Fruit fly (Drosophila melanogaster) whole organism, prepupa: Measurements from ENCODE around the gene SdhAL.

ENCODE experiments used
- CG10631 ChIP-seq: fragments of 200-800 bp; sonication (Bioruptor generic); optimal IDR thresholded peaks from 2 replicates; lab custom pipeline; 2016; ENCODE audit warnings: missing biosample characterization, missing genetic modification characterization
- CG11294 ChIP-seq: fragments of 200-800 bp; sonication (Bioruptor generic); IDR thresholded peaks from 2 replicates; pipeline ENCODE4 v1.3.6; 2022; ENCODE audit warnings: missing biosample characterization, missing genetic modification characterization
- CG11762 ChIP-seq: fragments of 200-800 bp; sonication (Bioruptor generic); optimal IDR thresholded peaks from 3 replicates; lab custom pipeline; 2016; ENCODE audit warnings: missing biosample characterization, missing genetic modification characterization; ENCODE audit not compliant: insufficient read depth
- CG15336 ChIP-seq: fragments of 200-800 bp; sonication (Bioruptor generic); IDR thresholded peaks from 2 replicates; pipeline ENCODE4 v1.3.6; 2022; ENCODE audit warnings: missing biosample characterization, missing genetic modification characterization
- CG1621 ChIP-seq: fragments of 200-800 bp; sonication (Bioruptor generic); optimal IDR thresholded peaks from 3 replicates; lab custom pipeline; 2018; ENCODE audit warnings: missing biosample characterization, mild to moderate bottlenecking, missing genetic modification characterization
- CG34406 ChIP-seq: fragments of 200-800 bp; sonication (Bioruptor generic); optimal IDR thresholded peaks from 3 replicates; lab custom pipeline; 2016; ENCODE audit warnings: missing biosample characterization, missing genetic modification characterization
- CG6163 ChIP-seq: fragments of 200-800 bp; sonication (Bioruptor generic); IDR thresholded peaks from 3 replicates; pipeline ENCODE4 v1.3.6; 2022; ENCODE audit warnings: missing biosample characterization, missing genetic modification characterization
- CG7368 ChIP-seq: fragments of 200-800 bp; sonication (Bioruptor generic); optimal IDR thresholded peaks from 3 replicates; lab custom pipeline; 2016; ENCODE audit warnings: missing biosample characterization, missing genetic modification characterization
- CG8319 ChIP-seq: fragments of 200-800 bp; sonication (Bioruptor generic); optimal IDR thresholded peaks from 3 replicates; lab custom pipeline; 2016; ENCODE audit warnings: missing biosample characterization, missing genetic modification characterization
- CG8632 ChIP-seq: fragments of 200-800 bp; sonication (Bioruptor generic); optimal IDR thresholded peaks from 3 replicates; lab custom pipeline; 2016; ENCODE audit warnings: missing biosample characterization, missing genetic modification characterization
- CG9139 ChIP-seq: fragments of 200-800 bp; sonication (Bioruptor generic); optimal IDR thresholded peaks from 3 replicates; lab custom pipeline; 2017; ENCODE audit warnings: missing biosample characterization, mild to moderate bottlenecking, missing genetic modification characterization
- Eip75B ChIP-seq: fragments of 200-800 bp; sonication (Bioruptor generic); optimal IDR thresholded peaks from 3 replicates; lab custom pipeline; 2016; ENCODE audit warnings: missing biosample characterization, missing genetic modification characterization
- Eip93F ChIP-seq: fragments of 200-800 bp; sonication (Bioruptor generic); optimal IDR thresholded peaks from 2 replicates; lab custom pipeline; 2016; ENCODE audit warnings: missing biosample characterization, mild to moderate bottlenecking, missing genetic modification characterization
- Ets96B ChIP-seq: fragments of 200-800 bp; optimal IDR thresholded peaks from 2 replicates; lab custom pipeline; 2019; ENCODE audit warnings: missing biosample characterization, mild to moderate bottlenecking, missing genetic modification characterization, moderate library complexity
- Gug ChIP-seq: fragments of 200-800 bp; sonication (Bioruptor generic); IDR thresholded peaks from 2 replicates; pipeline ENCODE4 v1.3.6; 2022; ENCODE audit warnings: missing biosample characterization, missing genetic modification characterization
- Hr38 ChIP-seq: sonication (Bioruptor generic); optimal IDR thresholded peaks from 2 replicates; lab custom pipeline; 2016; ENCODE audit warnings: missing biosample characterization, missing genetic modification characterization
- Hr4 ChIP-seq: fragments of 200-800 bp; sonication (Bioruptor generic); optimal IDR thresholded peaks from 3 replicates; lab custom pipeline; 2016; ENCODE audit warnings: missing biosample characterization, missing genetic modification characterization
- Lpt ChIP-seq: fragments of 200-800 bp; sonication (Bioruptor generic); optimal IDR thresholded peaks from 3 replicates; lab custom pipeline; 2016; ENCODE audit warnings: missing biosample characterization, missing genetic modification characterization
- Met ChIP-seq: fragments of 200-800 bp; sonication (Bioruptor generic); optimal IDR thresholded peaks from 3 replicates; lab custom pipeline; 2016; ENCODE audit warnings: missing biosample characterization, missing genetic modification characterization
- Sox14 ChIP-seq: fragments of 200-800 bp; sonication (Bioruptor generic); optimal IDR thresholded peaks from 3 replicates; lab custom pipeline; 2016; ENCODE audit warnings: missing biosample characterization, missing genetic modification characterization
- Sox15 ChIP-seq: fragments of 200-800 bp; sonication (Bioruptor generic); optimal IDR thresholded peaks from 3 replicates; lab custom pipeline; 2016; ENCODE audit warnings: missing biosample characterization, missing genetic modification characterization
- achi ChIP-seq: fragments of 200-800 bp; sonication (Bioruptor generic); optimal IDR thresholded peaks from 3 replicates; lab custom pipeline; 2016; ENCODE audit warnings: missing biosample characterization, missing genetic modification characterization
- dac ChIP-seq: fragments of 200-800 bp; sonication (Bioruptor generic); optimal IDR thresholded peaks from 2 replicates; lab custom pipeline; 2017; ENCODE audit warnings: missing biosample characterization, mild to moderate bottlenecking, missing genetic modification characterization
- eg ChIP-seq: fragments of 200-800 bp; sonication (Bioruptor generic); IDR thresholded peaks from 3 replicates; pipeline ENCODE4 v1.3.6; 2022; ENCODE audit warnings: missing biosample characterization, missing genetic modification characterization
- fd85E ChIP-seq: fragments of 200-800 bp; sonication (Bioruptor generic); optimal IDR thresholded peaks from 3 replicates; lab custom pipeline; 2016; ENCODE audit warnings: missing biosample characterization, missing genetic modification characterization
- fkh ChIP-seq: fragments of 200-800 bp; sonication (Bioruptor generic); optimal IDR thresholded peaks from 3 replicates; lab custom pipeline; 2017; ENCODE audit warnings: missing biosample characterization, mild to moderate bottlenecking, missing genetic modification characterization, moderate library complexity
- net ChIP-seq: fragments of 200-800 bp; sonication (Bioruptor generic); optimal IDR thresholded peaks from 3 replicates; lab custom pipeline; 2016; ENCODE audit warnings: missing biosample characterization, missing genetic modification characterization
- salr ChIP-seq, 2 experiments: fragments of 200-800 bp; sonication (Bioruptor generic); optimal IDR thresholded peaks; 3 replicates each; lab custom pipeline; 2016 to 2018; ENCODE audit warnings: missing biosample characterization in 2 of 2, missing genetic modification characterization in 2 of 2, mild to moderate bottlenecking in 1 of 2
- spab ChIP-seq: fragments of 200-800 bp; sonication (Bioruptor generic); optimal IDR thresholded peaks from 2 replicates; lab custom pipeline; 2017; ENCODE audit warnings: missing biosample characterization, mild to moderate bottlenecking, missing genetic modification characterization, missing genetic modification reagents
- svp ChIP-seq: fragments of 200-800 bp; sonication (Bioruptor generic); peaks from one replicate; lab custom pipeline; 2016; ENCODE audit warnings: missing biosample characterization, missing genetic modification characterization
- topi ChIP-seq: fragments of 200-800 bp; sonication (Bioruptor generic); optimal IDR thresholded peaks from 3 replicates; lab custom pipeline; 2016; ENCODE audit warnings: missing biosample characterization, missing genetic modification characterization
- vri ChIP-seq: fragments of 200-800 bp; sonication (Bioruptor generic); optimal IDR thresholded peaks from 3 replicates; lab custom pipeline; 2016; ENCODE audit warnings: missing biosample characterization, mild to moderate bottlenecking, missing genetic modification characterization

Gene SdhAL

DNA sequence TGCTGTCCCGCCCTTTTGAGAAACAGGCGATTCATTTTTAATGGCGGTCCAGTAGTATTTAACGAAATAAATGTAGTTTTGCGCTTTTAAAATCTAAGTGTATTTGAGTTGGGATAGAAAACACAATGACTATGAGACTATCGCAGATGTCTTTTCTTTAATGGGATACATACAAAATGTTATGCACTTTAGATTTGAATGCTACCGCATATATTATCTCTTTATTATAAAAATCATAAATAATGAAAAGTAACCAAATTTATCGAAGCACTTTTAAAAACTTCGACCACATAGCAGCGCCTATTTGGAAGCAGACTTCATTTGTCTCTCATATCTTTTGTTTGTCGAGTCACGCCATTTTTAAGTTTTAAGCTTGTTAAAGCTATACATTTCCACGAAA lies at the start of gene SdhAL:
Gene SdhAL, minus strand, starts transcription at position 101 of the 400 bp plus-strand sequence.
- TF ChIP-seq topi (GFP tag; lab: Kevin White, UChicago): no peak
- no peak for TF ChIP-seq svp (GFP tag; lab: Kevin White, UChicago)
- no peak for TF ChIP-seq Gug (GFP tag; lab: Robert Waterston, UW)
- TF ChIP-seq CG34406 (GFP tag; lab: Kevin White, UChicago): no peak
- no peak for TF ChIP-seq salr (GFP tag; optimal IDR thresholded peaks at IDR 0.05; lab: Kevin White, UChicago)
- TF ChIP-seq net (GFP tag; lab: Kevin White, UChicago): no peak
- no peak for TF ChIP-seq Met (GFP tag; lab: Kevin White, UChicago)
- TF ChIP-seq fkh: no peak
- no peak for TF ChIP-seq Eip93F
- TF ChIP-seq CG9139 (GFP tag; lab: Kevin White, UChicago): no peak
- no peak for TF ChIP-seq Sox14
- no peak for TF ChIP-seq eg (GFP tag; lab: Robert Waterston, UW)
- TF ChIP-seq achi (GFP tag; lab: Kevin White, UChicago): no peak
- no peak for TF ChIP-seq CG1621 (tag; lab: Kevin White, UChicago)
- no peak for TF ChIP-seq Hr38 (GFP tag; lab: Kevin White, UChicago)
- no peak for TF ChIP-seq spab (GFP tag; lab: Kevin White, UChicago)

DNA sequence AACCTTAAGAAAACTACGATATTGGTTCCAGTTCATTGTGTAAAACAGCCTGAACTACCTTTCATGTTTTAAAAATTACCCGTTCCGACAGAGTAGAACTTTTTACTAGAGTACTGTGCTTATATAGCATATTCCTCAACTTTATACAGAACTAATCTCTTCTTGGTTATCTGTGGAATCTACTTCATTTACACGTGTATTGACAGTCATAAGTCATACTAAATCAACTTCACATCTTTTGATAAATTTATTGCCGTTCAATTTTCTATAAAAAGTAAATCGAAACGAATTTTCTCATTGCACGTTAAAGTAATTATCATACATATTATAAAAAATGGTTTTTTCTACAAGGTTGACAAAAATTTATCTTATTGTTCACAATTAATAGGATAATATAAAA lies 49.1 kb upstream of the SdhAL start, which contains the start of gene CG42397:
Gene CG42397, minus strand, starts transcription at position 101 of the 400 bp plus-strand sequence.
- TF ChIP-seq CG15336 (GFP tag; lab: Robert Waterston, UW) (no peak), CG10631 (no peak), CG8319 (GFP tag; lab: Kevin White, UChicago) (no peak), vri (no peak), CG34406 (GFP tag; lab: Kevin White, UChicago) (no peak), fd85E (GFP tag; lab: Kevin White, UChicago) (no peak), svp (GFP tag; lab: Kevin White, UChicago) (no peak), CG6163 (GFP tag; lab: Robert Waterston, UW) (no peak), CG11294 (GFP tag; lab: Robert Waterston, UW) (no peak), achi (GFP tag; lab: Kevin White, UChicago) (no peak)

DNA sequence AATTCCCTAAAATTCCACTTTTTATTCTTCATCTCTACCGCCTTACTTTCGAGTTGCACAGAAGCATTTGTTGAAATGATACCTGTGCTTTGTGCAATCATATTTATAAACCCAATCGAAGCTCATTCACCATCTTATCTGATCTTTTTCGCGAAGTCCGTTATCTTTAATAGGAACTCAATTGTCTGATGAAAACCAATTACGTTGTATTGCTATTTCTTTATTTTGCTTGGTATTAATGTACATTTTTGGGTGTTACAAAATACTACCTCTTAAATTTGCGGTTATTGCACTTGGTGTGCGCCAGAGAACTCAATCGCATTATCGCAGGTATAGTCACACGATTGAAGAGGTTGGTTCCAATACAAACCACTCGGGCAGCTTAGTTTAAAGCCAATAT lies 48.3 kb upstream of the SdhAL start, which contains the start of gene Muc68E:
Gene Muc68E, minus strand, starts transcription at position 101 of the 400 bp plus-strand sequence.
- TF ChIP-seq Ets96B (tag; lab: Kevin White, UChicago) (no peak), Sox15 (GFP tag; lab: Kevin White, UChicago) (no peak), eg (GFP tag; lab: Robert Waterston, UW) (no peak), spab (GFP tag; lab: Kevin White, UChicago) (no peak), vri (peak; percentile 68)
- TF ChIP-seq, all 60 proteins: peak for 1

DNA sequence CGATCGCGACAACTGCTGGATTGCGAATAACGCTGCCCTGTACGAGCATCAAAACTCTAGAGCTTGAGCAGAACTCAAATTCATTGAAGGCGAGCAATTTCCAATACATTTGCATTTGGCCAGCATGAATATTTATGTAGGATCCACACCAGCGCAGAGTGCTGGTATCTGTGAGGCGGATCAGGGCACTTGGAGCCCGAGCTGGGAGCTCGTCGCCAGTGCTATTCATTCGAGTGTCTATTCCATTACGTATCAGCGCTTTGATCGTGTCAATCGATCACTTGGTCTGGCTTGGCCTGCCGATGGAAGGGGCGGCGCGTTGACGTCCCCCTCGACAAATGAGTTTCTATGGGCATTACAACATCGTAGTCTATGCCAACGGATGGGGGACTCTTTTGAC lies 41.5 kb upstream of the SdhAL start, which contains the start of gene prc:
Gene prc, minus strand, starts transcription at position 28 of the 400 bp plus-strand sequence.
- TF ChIP-seq svp (GFP tag; lab: Kevin White, UChicago): peak; percentile 48
- no peak for TF ChIP-seq Eip75B

DNA sequence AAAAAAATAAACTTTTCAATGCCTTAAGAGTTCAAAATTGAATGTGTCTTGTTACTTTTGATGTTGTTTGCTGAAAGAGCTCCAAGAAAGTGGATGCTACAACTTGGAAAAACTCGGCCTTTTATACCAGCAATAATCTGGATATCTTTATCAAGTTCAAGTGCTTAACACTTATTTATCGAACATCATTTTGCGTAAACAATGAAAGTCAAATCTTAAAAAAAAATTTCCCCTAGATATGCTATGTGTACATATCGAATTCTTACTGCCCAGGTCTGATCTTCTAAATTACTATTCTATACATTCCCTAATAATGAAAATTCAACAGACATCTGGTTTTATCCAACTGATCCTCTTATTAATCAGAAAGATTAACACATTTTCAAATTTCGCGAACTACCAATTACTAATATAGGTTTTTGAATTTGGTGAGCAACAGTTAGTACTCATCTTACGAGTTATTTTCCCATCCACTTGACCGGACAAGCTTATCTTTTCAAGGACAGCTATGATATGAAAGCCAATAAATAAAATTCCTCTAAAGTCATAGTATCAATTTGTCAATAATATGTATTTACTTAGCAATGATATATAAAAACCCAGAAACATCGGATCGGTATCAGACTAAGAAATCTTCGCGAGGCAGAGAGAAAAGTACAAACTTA lies 33.2 kb upstream of the SdhAL start, which contains the start of the genes CG11570 and CG43294:
Gene CG11570, minus strand, starts transcription at position 101 of the 665 bp plus-strand sequence.
Gene CG43294, plus strand, starts transcription at position 615 of the 665 bp plus-strand sequence.
- no peak for TF ChIP-seq Lpt (GFP tag; lab: Kevin White, UChicago)
- no peak for TF ChIP-seq salr (GFP tag; optimal IDR thresholded peaks at IDR 0.05; lab: Kevin White, UChicago)
- TF ChIP-seq CG10631: no peak
- TF ChIP-seq Hr38 (GFP tag; lab: Kevin White, UChicago): no peak
- no peak for TF ChIP-seq dac
- no peak for TF ChIP-seq achi (GFP tag; lab: Kevin White, UChicago)
- TF ChIP-seq Met (GFP tag; lab: Kevin White, UChicago): no peak
- TF ChIP-seq CG11762: no peak
- TF ChIP-seq Hr4: no peak
- no peak for TF ChIP-seq CG15336 (GFP tag; lab: Robert Waterston, UW)
- no peak for TF ChIP-seq CG7368 (GFP tag; lab: Kevin White, UChicago)
- no peak for TF ChIP-seq CG8632 (GFP tag; lab: Kevin White, UChicago)
